Fruit fly (Drosophila melanogaster) S2 (cell line): ENCODE results near the gene CG5715.
A peak's percentile ranks its signal among the peaks of the same experiment; 100 is the strongest.

Experiments used
- CG8478 ChIP-seq: fragments of >200 bp; optimal IDR thresholded peaks from 2 replicates; lab custom pipeline; 2018
- CTCF ChIP-seq, 2 experiments: fragments of >200 bp; optimal IDR thresholded peaks; 2 replicates each; lab custom pipeline; 2018

DNA sequence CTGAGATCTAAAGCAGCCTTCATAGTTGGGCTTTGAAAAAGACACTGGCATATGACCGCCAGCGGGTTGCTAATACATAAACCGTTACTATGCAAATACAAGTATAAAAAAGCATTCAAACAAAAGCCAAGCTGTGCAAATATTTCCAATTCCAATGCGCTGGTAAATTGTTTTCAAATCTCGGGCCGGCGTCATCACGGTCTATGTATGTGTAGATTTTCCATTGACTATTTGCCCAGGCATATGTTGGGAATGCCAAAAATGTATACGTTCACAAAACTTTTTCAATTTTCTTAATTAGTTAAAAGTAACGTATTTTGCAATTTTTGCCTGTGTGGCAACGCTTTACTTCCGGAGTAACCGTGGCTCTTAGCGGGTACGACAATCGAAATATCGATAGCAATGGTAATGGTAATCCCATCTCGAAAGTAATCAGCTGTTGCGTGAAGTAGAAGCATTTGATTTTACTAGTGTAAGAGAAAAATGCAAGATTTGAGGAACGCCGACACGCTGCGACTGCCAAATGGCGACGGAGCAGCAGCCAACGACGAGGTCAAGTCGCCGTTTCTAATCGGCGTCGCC is 4.3 kb downstream of the CG5715 start, which contains the start of the genes CG34290 and Uck:
- peak; percentile 3 to 29 for TF ChIP-seq CTCF (optimal IDR thresholded peaks at IDR 0.05; lab: Kevin White, UChicago)
- no peak for TF ChIP-seq CG8478
